Fruit fly (Drosophila melanogaster) whole organism, embryonic: Measurements from ENCODE around the gene CG31636.

Experiments
- Antp ChIP-seq: fragments of 200-800 bp; sonication (Bioruptor generic); optimal IDR thresholded peaks from 3 replicates; lab custom pipeline; 2016; ENCODE audit warnings: missing biosample characterization, missing genetic modification characterization
- Atf-2 ChIP-seq: fragments of 200-800 bp; sonication (Bioruptor generic); optimal IDR thresholded peaks from 2 replicates; lab custom pipeline; 2016; ENCODE audit warnings: missing biosample characterization, missing genetic modification characterization
- BEAF-32 ChIP-seq: fragments of 200-800 bp; sonication (Bioruptor generic); optimal IDR thresholded peaks from 3 replicates; lab custom pipeline; 2017; ENCODE audit warnings: missing biosample characterization, missing genetic modification characterization, mild to moderate bottlenecking, moderate library complexity, missing genetic modification reagents
- CG12299 ChIP-seq: fragments of 200-800 bp; sonication (Bioruptor generic); optimal IDR thresholded peaks from 2 replicates; lab custom pipeline; 2018; ENCODE audit warnings: missing biosample characterization, mild to moderate bottlenecking, missing genetic modification characterization
- CG14710 ChIP-seq: fragments of 200-800 bp; sonication (Bioruptor generic); optimal IDR thresholded peaks from 3 replicates; lab custom pipeline; 2019; ENCODE audit warnings: missing biosample characterization, mild to moderate bottlenecking, missing genetic modification characterization, moderate library complexity
- CG15011 ChIP-seq: fragments of 200-800 bp; sonication (Bioruptor generic); optimal IDR thresholded peaks from 3 replicates; lab custom pipeline; 2018; ENCODE audit warnings: missing biosample characterization, mild to moderate bottlenecking, missing genetic modification characterization
- CG15601 ChIP-seq: fragments of 200-800 bp; sonication (Bioruptor generic); optimal IDR thresholded peaks from 3 replicates; lab custom pipeline; 2019; ENCODE audit warnings: missing biosample characterization, mild to moderate bottlenecking, missing genetic modification characterization, moderate library complexity
- CG17802 ChIP-seq: fragments of 200-800 bp; sonication (Bioruptor generic); optimal IDR thresholded peaks from 2 replicates; lab custom pipeline; 2018; ENCODE audit warnings: missing biosample characterization, mild to moderate bottlenecking, missing genetic modification characterization, moderate library complexity
- CG18764 ChIP-seq: fragments of 200-800 bp; sonication (Bioruptor generic); optimal IDR thresholded peaks from 3 replicates; lab custom pipeline; 2016; ENCODE audit warnings: missing biosample characterization, missing genetic modification characterization
- CG2199 ChIP-seq: fragments of 200-800 bp; sonication (Bioruptor generic); IDR thresholded peaks from 3 replicates; pipeline ENCODE4 v1.3.6; 2022; ENCODE audit warnings: missing biosample characterization, missing genetic modification characterization
- CG30431 ChIP-seq: fragments of 200-800 bp; sonication (Bioruptor generic); optimal IDR thresholded peaks from 2 replicates; lab custom pipeline; 2017; ENCODE audit warnings: missing biosample characterization, missing genetic modification characterization
- CG32767 ChIP-seq: fragments of 200-800 bp; sonication (Bioruptor generic); IDR thresholded peaks from 2 replicates; pipeline ENCODE4 v1.3.6; 2022; ENCODE audit warnings: missing biosample characterization, missing genetic modification characterization
- CG32772 ChIP-seq: fragments of 200-800 bp; sonication (Bioruptor generic); IDR thresholded peaks from 2 replicates; pipeline ENCODE4 v1.3.6; 2022; ENCODE audit warnings: missing biosample characterization, missing genetic modification characterization
- CG3726 ChIP-seq: fragments of 200-800 bp; sonication (Bioruptor generic); IDR thresholded peaks from 3 replicates; pipeline ENCODE4, ENCODE4 v1.3.6; 2022; ENCODE audit warnings: missing biosample characterization, missing genetic modification characterization
- CG4328 ChIP-seq: fragments of 200-800 bp; sonication (Bioruptor generic); optimal IDR thresholded peaks from 3 replicates; lab custom pipeline; 2017; ENCODE audit warnings: missing biosample characterization, missing genetic modification reagents, missing genetic modification characterization
- CG4404 ChIP-seq: fragments of 200-800 bp; sonication (Bioruptor generic); IDR thresholded peaks from 2 replicates; pipeline ENCODE4 v1.3.6; 2022; ENCODE audit warnings: missing biosample characterization, missing genetic modification characterization
- CG4617 ChIP-seq: fragments of 200-800 bp; sonication (Bioruptor generic); optimal IDR thresholded peaks from 3 replicates; lab custom pipeline; 2016; ENCODE audit warnings: missing biosample characterization, missing genetic modification characterization, borderline replicate concordance
- CG5180 ChIP-seq: fragments of 200-800 bp; sonication (Bioruptor generic); optimal IDR thresholded peaks from 3 replicates; lab custom pipeline; 2017; ENCODE audit warnings: missing biosample characterization, missing genetic modification characterization, mild to moderate bottlenecking, moderate library complexity, missing genetic modification reagents
- CG6683 ChIP-seq: fragments of 200-800 bp; sonication (Bioruptor generic); optimal IDR thresholded peaks from 2 replicates; lab custom pipeline; 2017; ENCODE audit warnings: missing biosample characterization, mild to moderate bottlenecking, missing genetic modification characterization, missing genetic modification reagents
- CG7357 ChIP-seq: fragments of 200-800 bp; sonication (Bioruptor generic); IDR thresholded peaks from 3 replicates; pipeline ENCODE4 v1.3.6; 2022; ENCODE audit warnings: missing biosample characterization, missing genetic modification characterization
- CG7556 ChIP-seq: fragments of 200-800 bp; sonication (Bioruptor generic); optimal IDR thresholded peaks from 2 replicates; lab custom pipeline; 2017; ENCODE audit warnings: missing biosample characterization, mild to moderate bottlenecking, missing genetic modification characterization
- CG7786 ChIP-seq: fragments of 200-800 bp; sonication (Bioruptor generic); optimal IDR thresholded peaks from 2 replicates; lab custom pipeline; 2016; ENCODE audit warnings: missing biosample characterization, missing genetic modification characterization
- CG7963 ChIP-seq: fragments of 200-800 bp; sonication (Bioruptor generic); IDR thresholded peaks from 3 replicates; pipeline ENCODE4 v1.3.6; 2022; ENCODE audit warnings: missing biosample characterization, missing genetic modification characterization; ENCODE audit not compliant: partially characterized antibody
- CG8944 ChIP-seq: fragments of 200-800 bp; sonication (Bioruptor generic); optimal IDR thresholded peaks from 3 replicates; lab custom pipeline; 2016; ENCODE audit warnings: missing biosample characterization, missing genetic modification characterization
- Dip2 ChIP-seq: fragments of 200-800 bp; sonication (Bioruptor generic); IDR thresholded peaks from 2 replicates; pipeline ENCODE4 v1.3.6; 2022; ENCODE audit warnings: missing biosample characterization, missing genetic modification characterization
- Dll ChIP-seq: fragments of 200-800 bp; sonication (Bioruptor generic); IDR thresholded peaks from 4 replicates; pipeline ENCODE4 v1.3.6; 2022; ENCODE audit warnings: missing biosample characterization, missing genetic modification characterization; ENCODE audit not compliant: partially characterized antibody
- Eip74EF ChIP-seq, 2 experiments: fragments of 200-800 bp in 1 of 2; fragments of >200 bp in 1 of 2; sonication (Bioruptor generic) in 1 of 2; optimal IDR thresholded peaks; 2 replicates each; lab custom pipeline; 2017 to 2019; ENCODE audit warnings: missing biosample characterization in 2 of 2, missing genetic modification characterization in 2 of 2, mild to moderate bottlenecking in 1 of 2, moderate library complexity in 1 of 2
- Ets65A ChIP-seq: fragments of 200-800 bp; sonication (Bioruptor generic); peaks from one replicate; lab custom pipeline; 2016; ENCODE audit warnings: missing biosample characterization, missing genetic modification characterization
- Max ChIP-seq: fragments of 200-800 bp; sonication (Bioruptor generic); optimal IDR thresholded peaks from 2 replicates; lab custom pipeline; 2016; ENCODE audit warnings: missing biosample characterization, mild to moderate bottlenecking, missing genetic modification characterization
- Mes4 ChIP-seq: fragments of 200-800 bp; sonication (Bioruptor generic); optimal IDR thresholded peaks from 2 replicates; lab custom pipeline; 2016; ENCODE audit warnings: missing biosample characterization, missing genetic modification characterization
- Mrtf ChIP-seq: fragments of 200-800 bp; sonication (Bioruptor generic); IDR thresholded peaks from 3 replicates; pipeline ENCODE4 v1.3.6; 2022; ENCODE audit warnings: missing biosample characterization, missing genetic modification characterization
- PHDP ChIP-seq: fragments of 200-800 bp; sonication (Bioruptor generic); optimal IDR thresholded peaks from 3 replicates; lab custom pipeline; 2018; ENCODE audit warnings: missing biosample characterization, mild to moderate bottlenecking, missing genetic modification characterization, moderate library complexity
- Sry-β ChIP-seq: fragments of 200-800 bp; sonication (Bioruptor generic); optimal IDR thresholded peaks from 2 replicates; lab custom pipeline; 2018; ENCODE audit warnings: missing biosample characterization, mild to moderate bottlenecking, missing genetic modification characterization, moderate library complexity
- ase ChIP-seq: fragments of 200-800 bp; sonication (Bioruptor generic); IDR thresholded peaks from 3 replicates; pipeline ENCODE4 v1.3.6; 2022; ENCODE audit warnings: missing biosample characterization, missing genetic modification characterization
- crol ChIP-seq: fragments of 200-800 bp; sonication (Bioruptor generic); IDR thresholded peaks from 2 replicates; pipeline ENCODE4 v1.3.6; 2022; ENCODE audit warnings: missing biosample characterization, missing genetic modification characterization
- crp ChIP-seq, 2 experiments: fragments of 200-800 bp; sonication (Bioruptor generic); optimal IDR thresholded peaks; 2 replicates in 1 of 2; 3 replicates in 1 of 2; lab custom pipeline; 2017; ENCODE audit warnings: missing biosample characterization in 2 of 2, missing genetic modification characterization in 2 of 2, mild to moderate bottlenecking in 1 of 2, moderate library complexity in 1 of 2
- fru ChIP-seq: fragments of >200 bp; optimal IDR thresholded peaks from 2 replicates; lab custom pipeline; 2017
- jigr1 ChIP-seq: fragments of 200-800 bp; sonication (Bioruptor generic); IDR thresholded peaks from 3 replicates; pipeline ENCODE4 v1.3.6; 2022; ENCODE audit warnings: missing biosample characterization, missing genetic modification characterization
- luna ChIP-seq: fragments of 200-800 bp; sonication (Bioruptor generic); optimal IDR thresholded peaks from 2 replicates; lab custom pipeline; 2016; ENCODE audit warnings: missing biosample characterization, missing genetic modification characterization
- maf-S ChIP-seq: fragments of 200-800 bp; sonication (Bioruptor generic); optimal IDR thresholded peaks from 2 replicates; lab custom pipeline; 2016; ENCODE audit warnings: missing biosample characterization, missing genetic modification characterization
- nerfin-1 ChIP-seq: fragments of 200-800 bp; sonication (Bioruptor generic); optimal IDR thresholded peaks from 3 replicates; lab custom pipeline; 2019; ENCODE audit warnings: missing biosample characterization, mild to moderate bottlenecking, missing genetic modification characterization, moderate library complexity
- pnt ChIP-seq: fragments of 200-800 bp; sonication (Bioruptor generic); optimal IDR thresholded peaks from 3 replicates; lab custom pipeline; 2016; ENCODE audit warnings: missing biosample characterization, missing genetic modification characterization
- prd ChIP-seq, 3 experiments: fragments of >200 bp in 2 of 3; fragments of 200-800 bp in 1 of 3; sonication (Bioruptor generic) in 1 of 3; optimal IDR thresholded peaks in 2 of 3; IDR thresholded peaks in 1 of 3; 2 replicates in 2 of 3; 3 replicates in 1 of 3; pipeline versions ENCODE4 v1.3.6 to Lab custom; 2017 to 2022; ENCODE audit warnings: missing biosample characterization in 1 of 3, missing genetic modification characterization in 1 of 3
- pzg ChIP-seq: fragments of 200-800 bp; sonication (Bioruptor generic); optimal IDR thresholded peaks from 3 replicates; lab custom pipeline; 2018; ENCODE audit warnings: missing biosample characterization, mild to moderate bottlenecking, missing genetic modification characterization, moderate library complexity
- sens-2 ChIP-seq: fragments of 200-800 bp; sonication (Bioruptor generic); IDR thresholded peaks from 2 replicates; pipeline ENCODE4 v1.3.6; 2022; ENCODE audit warnings: missing biosample characterization, missing genetic modification characterization
- sim ChIP-seq: fragments of 200-800 bp; sonication (Bioruptor generic); IDR thresholded peaks from 2 replicates; pipeline ENCODE4 v1.3.6; 2022; ENCODE audit warnings: missing biosample characterization, missing genetic modification characterization
- slp2 ChIP-seq: fragments of 200-800 bp; sonication (Bioruptor generic); optimal IDR thresholded peaks from 2 replicates; lab custom pipeline; 2016; ENCODE audit warnings: missing biosample characterization, missing genetic modification characterization
- sna ChIP-seq: fragments of 200-800 bp; sonication (Bioruptor generic); IDR thresholded peaks from 2 replicates; pipeline ENCODE4 v1.3.6; 2022; ENCODE audit warnings: missing biosample characterization, missing genetic modification characterization; ENCODE audit not compliant: partially characterized antibody
- wdn ChIP-seq: fragments of 200-800 bp; sonication (Bioruptor generic); IDR thresholded peaks from 2 replicates; pipeline ENCODE4 v1.3.6; 2022; ENCODE audit warnings: missing biosample characterization, missing genetic modification characterization

CG31636 gene

DNA sequence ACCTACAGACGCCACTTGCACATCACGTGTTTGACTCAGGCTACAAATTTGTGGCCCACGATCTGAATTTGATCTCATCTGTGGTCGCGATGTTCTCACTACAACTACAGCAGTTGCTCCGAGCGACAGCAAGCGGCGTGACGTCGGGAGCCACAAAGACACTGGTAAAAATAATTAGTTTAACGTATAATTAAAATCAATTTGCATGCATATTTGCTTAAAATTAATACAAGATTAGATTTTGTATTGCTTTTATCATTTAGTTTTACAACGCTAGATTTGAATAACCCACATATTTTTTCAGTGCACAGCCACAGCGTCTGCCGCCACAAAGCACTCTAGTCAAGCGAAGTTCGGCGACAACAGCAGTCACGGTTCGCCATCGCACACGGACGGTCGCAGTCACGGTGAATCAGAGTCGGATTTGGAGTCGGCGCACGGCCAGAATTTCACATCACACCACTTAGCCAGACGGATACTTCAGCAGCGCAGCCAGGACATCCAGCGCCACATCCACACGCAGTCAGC lies 45.4 kb downstream of the CG31636 start (continued):
- TF ChIP-seq CG17802 (peak; percentile 95), sim (GFP tag; lab: Robert Waterston, UW) (peak; percentile 100), maf-S (GFP tag; lab: Kevin White, UChicago) (peak; percentile 100), Mrtf (GFP tag; lab: Robert Waterston, UW) (peak; percentile 100), CG32772 (GFP tag; lab: Robert Waterston, UW) (peak; percentile 100), CG32767 (GFP tag; lab: Robert Waterston, UW) (peak; percentile 100), Dll (GFP tag; lab: Robert Waterston, UW) (no peak), Dip2 (GFP tag; lab: Robert Waterston, UW) (peak; percentile 88), crp (GFP tag; optimal IDR thresholded peaks at IDR 0.05; lab: Kevin White, UChicago) (peak; percentile 31 to 86), CG4404 (GFP tag; lab: Robert Waterston, UW) (peak; percentile 100), CG30431 (GFP tag; lab: Kevin White, UChicago) (peak; percentile 100), ase (GFP tag; lab: Robert Waterston, UW) (peak; percentile 100), Sry-β (peak; percentile 82), Eip74EF (GFP tag; optimal IDR thresholded peaks at IDR 0.05; lab: Kevin White, UChicago) (peak in 1 of 2 experiments; percentile 100), wdn (GFP tag; lab: Robert Waterston, UW) (peak; percentile 100), Atf-2 (GFP tag; lab: Kevin White, UChicago) (peak; percentile 100), sna (no peak), CG6683 (peak; percentile 100), crol (GFP tag; lab: Robert Waterston, UW) (peak; percentile 94), jigr1 (peak; percentile 100), CG14710 (tag; lab: Kevin White, UChicago) (peak; percentile 99), CG8944 (GFP tag; lab: Kevin White, UChicago) (peak; percentile 100), CG7963 (peak; percentile 18; the same call in 1 of the 3 replicates), CG12299 (tag; lab: Kevin White, UChicago) (peak; percentile 100), luna (GFP tag; lab: Kevin White, UChicago) (peak; percentile 100), CG15601 (tag; lab: Kevin White, UChicago) (peak; percentile 100), CG3726 (GFP tag; lab: Robert Waterston, UW) (peak; percentile 100), Antp (GFP tag; lab: Kevin White, UChicago) (peak; percentile 100), pnt (GFP tag; lab: Kevin White, UChicago) (peak; percentile 100), CG4617 (GFP tag; lab: Kevin White, UChicago) (peak; percentile 100), nerfin-1 (tag; lab: Kevin White, UChicago) (peak; percentile 100), CG15011 (peak; percentile 100), CG18764 (GFP tag; lab: Kevin White, UChicago) (peak; percentile 100), CG7357 (GFP tag; lab: Robert Waterston, UW) (peak; percentile 99), BEAF-32 (GFP tag; lab: Kevin White, UChicago) (peak; percentile 55), CG5180 (GFP tag; lab: Kevin White, UChicago) (peak; percentile 96), CG4328 (GFP tag; lab: Kevin White, UChicago) (peak; percentile 100), CG7786 (peak; percentile 100), Max (GFP tag; lab: Kevin White, UChicago) (peak; percentile 100), slp2 (GFP tag; lab: Kevin White, UChicago) (peak; percentile 100), CG2199 (peak; percentile 100), CG7556 (peak; percentile 100), pzg (peak; percentile 78), Ets65A (GFP tag; lab: Kevin White, UChicago) (peak; percentile 100), sens-2 (GFP tag; lab: Robert Waterston, UW) (peak; percentile 100), fru (lab: Kevin White, UChicago) (no peak), Mes4 (GFP tag; lab: Kevin White, UChicago) (peak; percentile 100), PHDP (peak; percentile 100), prd (optimal IDR thresholded peaks at IDR 0.05; lab: Kevin White, UChicago) (no peak), prd (GFP tag; IDR thresholded peaks at IDR 0.05; lab: Robert Waterston, UW) (peak; percentile 100)
